Worm (Caenorhabditis elegans) whole organism, young adult: ENCODE results near the gene srz-91.

Source experiments
- B0261.1 ChIP-seq: sonication (generic microtip); optimal IDR thresholded peaks from 2 replicates; lab custom pipeline; 2016; ENCODE audit warnings: mild to moderate bottlenecking, missing genetic modification characterization, moderate library complexity, missing compliant biosample characterization
- B0336.3 ChIP-seq: fragments of 200-800 bp; sonication (Bioruptor generic); IDR thresholded peaks from 2 replicates; pipeline ENCODE4 v1.3.6; 2022; ENCODE audit warnings: missing genetic modification characterization, missing compliant biosample characterization
- C06A6.2 ChIP-seq: fragments of 200-800 bp; sonication (Bioruptor generic); conservative IDR thresholded peaks from 2 replicates; pipeline ENCODE4 v1.3.6; 2022; ENCODE audit warnings: missing genetic modification characterization, missing compliant biosample characterization
- C17E4.6 ChIP-seq: fragments of 200-800 bp; sonication (Bioruptor generic); IDR thresholded peaks from 2 replicates; pipeline ENCODE4 v1.3.6; 2022; ENCODE audit warnings: missing genetic modification reagents, missing genetic modification characterization, missing compliant biosample characterization
- D2030.7 ChIP-seq: fragments of 200-800 bp; sonication (Bioruptor generic); IDR thresholded peaks from 2 replicates; pipeline ENCODE4 v1.3.6; 2022; ENCODE audit warnings: missing genetic modification reagents, missing genetic modification characterization, missing compliant biosample characterization
- F23B12.7 ChIP-seq: sonication (generic microtip); optimal IDR thresholded peaks from 2 replicates; lab custom pipeline; 2017; ENCODE audit warnings: missing genetic modification characterization, mild to moderate bottlenecking, missing compliant biosample characterization, antibody characterized with exemption, moderate library complexity; ENCODE audit not compliant: insufficient read depth
- F33H1.4 ChIP-seq: fragments of 200-800 bp; sonication (Bioruptor generic); IDR thresholded peaks from 2 replicates; pipeline ENCODE4 v1.3.6; 2022; ENCODE audit warnings: missing genetic modification reagents, missing genetic modification characterization, missing compliant biosample characterization
- F39B2.1 ChIP-seq: fragments of 200-800 bp; sonication (Bioruptor generic); IDR thresholded peaks from 2 replicates; pipeline ENCODE4 v1.3.6; 2022; ENCODE audit warnings: missing genetic modification reagents, missing genetic modification characterization, missing compliant biosample characterization
- F52B5.7 ChIP-seq: sonication (generic microtip); optimal IDR thresholded peaks from 2 replicates; lab custom pipeline; 2016; ENCODE audit warnings: mild to moderate bottlenecking, missing genetic modification characterization, missing compliant biosample characterization
- F55B11.4 ChIP-seq: sonication (generic microtip); optimal IDR thresholded peaks from 2 replicates; lab custom pipeline; 2016; ENCODE audit warnings: missing compliant biosample characterization, missing genetic modification characterization, borderline replicate concordance; ENCODE audit not compliant: insufficient read depth
- F57C9.4 ChIP-seq: sonication (generic microtip); optimal IDR thresholded peaks from 2 replicates; lab custom pipeline; 2017; ENCODE audit warnings: mild to moderate bottlenecking, missing genetic modification characterization, missing compliant biosample characterization
- Y53F4B.3 ChIP-seq: fragments of 200-800 bp; sonication (Bioruptor generic); IDR thresholded peaks from 2 replicates; pipeline ENCODE4 v1.3.6; 2022; ENCODE audit warnings: missing genetic modification reagents, missing genetic modification characterization, missing compliant biosample characterization
- Y67H2A.10 ChIP-seq: fragments of 200-800 bp; sonication (Bioruptor generic); conservative IDR thresholded peaks from 2 replicates; pipeline ENCODE4 v1.3.6; 2022; ENCODE audit warnings: missing genetic modification reagents, missing genetic modification characterization, missing compliant biosample characterization
- Y79H2A.3 ChIP-seq: fragments of 200-800 bp; sonication (Bioruptor generic); conservative IDR thresholded peaks from 2 replicates; pipeline ENCODE4 v1.3.6; 2022; ENCODE audit warnings: missing genetic modification reagents, missing genetic modification characterization, missing compliant biosample characterization
- bed-2 ChIP-seq: fragments of 200-800 bp; sonication (Bioruptor generic); IDR thresholded peaks from 2 replicates; pipeline ENCODE4 v1.3.6; 2022; ENCODE audit warnings: missing genetic modification reagents, missing genetic modification characterization, missing compliant biosample characterization
- ccch-3 ChIP-seq: fragments of 200-800 bp; sonication (Bioruptor generic); optimal IDR thresholded peaks from 2 replicates; lab custom pipeline; 2018; ENCODE audit warnings: mild to moderate bottlenecking, missing genetic modification characterization, missing compliant biosample characterization
- ceh-100 ChIP-seq: fragments of 200-800 bp; sonication (Bioruptor generic); IDR thresholded peaks from 2 replicates; pipeline ENCODE4 v1.3.6; 2022; ENCODE audit warnings: missing genetic modification reagents, missing genetic modification characterization, missing compliant biosample characterization
- ceh-58 ChIP-seq: fragments of 200-800 bp; sonication (Bioruptor generic); IDR thresholded peaks from 2 replicates; pipeline ENCODE4 v1.3.6; 2022; ENCODE audit warnings: missing genetic modification characterization, missing compliant biosample characterization
- dox-1 ChIP-seq: fragments of 200-800 bp; sonication (Bioruptor generic); IDR thresholded peaks from 2 replicates; pipeline ENCODE4 v1.3.6; 2022; ENCODE audit warnings: missing genetic modification reagents, missing genetic modification characterization, missing compliant biosample characterization
- dpff-1 ChIP-seq: sonication (generic microtip); optimal IDR thresholded peaks from 2 replicates; lab custom pipeline; 2017; ENCODE audit warnings: mild to moderate bottlenecking, missing genetic modification characterization, missing compliant biosample characterization
- dpl-1 ChIP-seq: fragments of 150-350 bp; optimal IDR thresholded peaks from 2 replicates; lab custom pipeline; 2014; ENCODE audit warnings: missing biosample characterization, missing genetic modification reagents, missing genetic modification characterization
- ets-4 ChIP-seq: fragments of 200-800 bp; sonication (Bioruptor generic); optimal IDR thresholded peaks from 2 replicates; lab custom pipeline; 2018; ENCODE audit warnings: mild to moderate bottlenecking, missing genetic modification characterization, missing compliant biosample characterization
- fkh-3 ChIP-seq: sonication (generic microtip); optimal IDR thresholded peaks from 2 replicates; lab custom pipeline; 2016; ENCODE audit warnings: mild to moderate bottlenecking, missing genetic modification characterization, missing compliant biosample characterization
- him-1 ChIP-seq: sonication (generic microtip); optimal IDR thresholded peaks from 2 replicates; lab custom pipeline; 2016; ENCODE audit warnings: missing genotype, missing genetic modification reagents, missing genetic modification characterization, missing compliant biosample characterization
- hlh-26 ChIP-seq: fragments of 200-800 bp; sonication (Bioruptor generic); conservative IDR thresholded peaks from 2 replicates; pipeline ENCODE4 v1.3.6; 2022; ENCODE audit warnings: missing genetic modification reagents, missing genetic modification characterization, missing compliant biosample characterization
- lin-40 ChIP-seq: sonication (generic microtip); optimal IDR thresholded peaks from 2 replicates; lab custom pipeline; 2016; ENCODE audit warnings: missing genetic modification characterization, mild to moderate bottlenecking, missing compliant biosample characterization, missing genotype, missing genetic modification reagents
- lin-54 ChIP-seq: fragments of 200-800 bp; sonication (Bioruptor generic); optimal IDR thresholded peaks from 2 replicates; lab custom pipeline; 2018; ENCODE audit warnings: mild to moderate bottlenecking, missing genetic modification characterization, missing compliant biosample characterization
- lir-1 ChIP-seq: fragments of 200-800 bp; sonication (Bioruptor generic); conservative IDR thresholded peaks from 2 replicates; pipeline ENCODE4 v1.3.6; 2022; ENCODE audit warnings: missing genetic modification reagents, missing genetic modification characterization, missing compliant biosample characterization
- lsy-27 ChIP-seq: sonication (generic microtip); optimal IDR thresholded peaks from 2 replicates; lab custom pipeline; 2017; ENCODE audit warnings: missing genetic modification characterization, mild to moderate bottlenecking, missing compliant biosample characterization, antibody characterized with exemption, missing genotype, borderline replicate concordance; ENCODE audit not compliant: insufficient read depth
- madf-3 ChIP-seq: fragments of 200-800 bp; sonication (Bioruptor generic); IDR thresholded peaks from 2 replicates; pipeline ENCODE4 v1.3.6; 2022; ENCODE audit warnings: missing genetic modification reagents, missing genetic modification characterization, missing compliant biosample characterization
- madf-6 ChIP-seq: fragments of 200-800 bp; sonication (Bioruptor generic); IDR thresholded peaks from 2 replicates; pipeline ENCODE4 v1.3.6; 2022; ENCODE audit warnings: missing genetic modification reagents, missing genetic modification characterization, missing compliant biosample characterization
- mcd-1 ChIP-seq: fragments of 200-800 bp; sonication (Bioruptor generic); IDR thresholded peaks from 2 replicates; pipeline ENCODE4 v1.3.6; 2022; ENCODE audit warnings: missing genetic modification reagents, missing genetic modification characterization, missing compliant biosample characterization
- mel-28 ChIP-seq: sonication (generic microtip); optimal IDR thresholded peaks from 2 replicates; lab custom pipeline; 2016; ENCODE audit warnings: borderline replicate concordance, mild to moderate bottlenecking, missing genetic modification characterization, missing compliant biosample characterization
- mes-4 ChIP-seq: sonication (generic microtip); optimal IDR thresholded peaks from 2 replicates; lab custom pipeline; 2016; ENCODE audit warnings: missing genotype, missing genetic modification characterization, missing compliant biosample characterization
- nhr-80 ChIP-seq: sonication (generic microtip); optimal IDR thresholded peaks from 2 replicates; lab custom pipeline; 2016; ENCODE audit warnings: missing genetic modification characterization, missing compliant biosample characterization
- snpc-1.1 ChIP-seq: sonication (generic microtip); optimal IDR thresholded peaks from 2 replicates; lab custom pipeline; 2017; ENCODE audit warnings: missing genetic modification characterization, mild to moderate bottlenecking, missing compliant biosample characterization, antibody characterized with exemption, moderate library complexity, missing genotype, missing genetic modification reagents; ENCODE audit not compliant: insufficient read depth
- unc-130 ChIP-seq: sonication (generic microtip); optimal IDR thresholded peaks from 2 replicates; lab custom pipeline; 2016; ENCODE audit warnings: missing genetic modification reagents, missing genetic modification characterization, missing compliant biosample characterization
- xnd-1 ChIP-seq: sonication (generic microtip); optimal IDR thresholded peaks from 2 replicates; lab custom pipeline; 2016; ENCODE audit warnings: missing genotype, missing genetic modification reagents, missing genetic modification characterization, missing compliant biosample characterization
- zim-3 ChIP-seq: sonication (generic microtip); optimal IDR thresholded peaks from 2 replicates; lab custom pipeline; 2017; ENCODE audit warnings: mild to moderate bottlenecking, missing genetic modification characterization, moderate library complexity, missing compliant biosample characterization
- ztf-25 ChIP-seq: fragments of 200-800 bp; sonication (Bioruptor generic); IDR thresholded peaks from 2 replicates; pipeline ENCODE4 v1.3.6; 2022; ENCODE audit warnings: missing genetic modification reagents, missing genetic modification characterization, missing compliant biosample characterization

Gene srz-91

ce11 chrV:17623230-17623629, 15.3 kb downstream of the srz-91 start, which contains the start of gene F57G4.1 (continued):
- TF ChIP-seq him-1 (tag; lab: Kevin White, UChicago): no peak
- TF ChIP-seq ets-4 (GFP tag; lab: Kevin White, UChicago): no peak
- TF ChIP-seq mcd-1 (GFP tag; lab: Robert Waterston, UW): no peak

ce11 chrV:17624906-17625305, 17.0 kb downstream of the srz-91 start, which contains the start of gene F57G4.11:
TSS of gene F57G4.11 (plus strand) at chrV:17625206.
- TF ChIP-seq C17E4.6 (GFP tag; lab: Robert Waterston, UW) (no peak), madf-3 (GFP tag; lab: Robert Waterston, UW) (no peak), C06A6.2 (GFP tag; lab: Robert Waterston, UW) (no peak), F39B2.1 (no peak), dpff-1 (tag; lab: Kevin White, UChicago) (no peak), snpc-1.1 (tag; lab: Kevin White, UChicago) (no peak), lsy-27 (tag; lab: Kevin White, UChicago) (no peak), lin-40 (tag; lab: Kevin White, UChicago) (no peak), bed-2 (GFP tag; lab: Robert Waterston, UW) (no peak), F57C9.4 (tag; lab: Kevin White, UChicago) (no peak), B0261.1 (tag; lab: Kevin White, UChicago) (no peak), unc-130 (no peak), nhr-80 (tag; lab: Kevin White, UChicago) (no peak), fkh-3 (tag; lab: Kevin White, UChicago) (no peak), ceh-100 (GFP tag; lab: Robert Waterston, UW) (no peak), lir-1 (GFP tag; lab: Robert Waterston, UW) (no peak), F33H1.4 (GFP tag; lab: Robert Waterston, UW) (no peak)

- TF ChIP-seq him-1 (tag; lab: Kevin White, UChicago) (no peak), D2030.7 (GFP tag; lab: Robert Waterston, UW) (no peak), F23B12.7 (no peak), mel-28 (no peak), lin-54 (GFP tag; lab: Kevin White, UChicago) (no peak), hlh-26 (GFP tag; lab: Robert Waterston, UW) (no peak), Y53F4B.3 (GFP tag; lab: Robert Waterston, UW) (no peak), Y79H2A.3 (GFP tag; lab: Robert Waterston, UW) (no peak), mes-4 (tag; lab: Kevin White, UChicago) (no peak), snpc-1.1 (tag; lab: Kevin White, UChicago) (no peak), B0336.3 (GFP tag; lab: Robert Waterston, UW) (no peak), ccch-3 (GFP tag; lab: Kevin White, UChicago) (no peak), xnd-1 (tag; lab: Kevin White, UChicago) (no peak)
These were observed 20.7 kb downstream of the srz-91 start, which contains the start of gene F57G4.10 for ce11 chrV:17628566-17628965. TSS of gene F57G4.10 (plus strand) at chrV:17628866.

ce11 chrV:17650427-17650826, 42.5 kb downstream of the srz-91 start, which contains the start of gene fbxa-192:
TSS of gene fbxa-192 (minus strand) at chrV:17650527.
- TF ChIP-seq ztf-25 (GFP tag; lab: Robert Waterston, UW): no peak
- no peak for TF ChIP-seq F52B5.7
- no peak for TF ChIP-seq madf-6 (GFP tag; lab: Robert Waterston, UW)
- no peak for TF ChIP-seq F55B11.4 (tag; lab: Kevin White, UChicago)
- no peak for TF ChIP-seq zim-3 (tag; lab: Kevin White, UChicago)
- no peak for TF ChIP-seq dpl-1 (GFP tag; lab: Kevin White, UChicago)
- no peak for TF ChIP-seq nhr-80 (tag; lab: Kevin White, UChicago)
- no peak for TF ChIP-seq Y67H2A.10 (GFP tag; lab: Robert Waterston, UW)
- TF ChIP-seq ceh-58 (GFP tag; lab: Robert Waterston, UW): no peak
- no peak for TF ChIP-seq dox-1 (GFP tag; lab: Robert Waterston, UW)
